Worm (Caenorhabditis elegans): ENCODE results near the gene ptr-19.

- no peak for TF ChIP-seq sea-1 (GFP tag; conservative IDR thresholded peaks at IDR 0.05)
- no peak for TF ChIP-seq aly-1 (tag; optimal IDR thresholded peaks at IDR 0.05)
- TF ChIP-seq ama-1 (optimal IDR thresholded peaks at IDR 0.05), result no peak
- no peak for TF ChIP-seq flt-1 (GFP tag; IDR thresholded peaks at IDR 0.05)
- no peak for TF ChIP-seq hnd-1 (tag; optimal IDR thresholded peaks at IDR 0.05)
- TF ChIP-seq ets-7 (tag; optimal IDR thresholded peaks at IDR 0.05), result no peak
- no peak for TF ChIP-seq tra-4 (tag; optimal IDR thresholded peaks at IDR 0.05)
- no peak for TF ChIP-seq tbx-37 (GFP tag; conservative IDR thresholded peaks at IDR 0.05)
- TF ChIP-seq F13C5.2 (tag; optimal IDR thresholded peaks at IDR 0.05), result no peak
- TF ChIP-seq B0310.2 (tag; optimal IDR thresholded peaks at IDR 0.05), result no peak
- TF ChIP-seq ceh-36 (tag; optimal IDR thresholded peaks at IDR 0.05), result no peak
- no peak for TF ChIP-seq pes-1 (GFP tag; IDR thresholded peaks at IDR 0.05)
Measured at ce11 chrIII:10822494-10823113, 41.0 kb downstream of the ptr-19 start.

Measured in whole organism, early embryonic.